Worm (Caenorhabditis elegans): Measurements from ENCODE around the gene ZK563.2.

The ZK563.2 gene

DNA sequence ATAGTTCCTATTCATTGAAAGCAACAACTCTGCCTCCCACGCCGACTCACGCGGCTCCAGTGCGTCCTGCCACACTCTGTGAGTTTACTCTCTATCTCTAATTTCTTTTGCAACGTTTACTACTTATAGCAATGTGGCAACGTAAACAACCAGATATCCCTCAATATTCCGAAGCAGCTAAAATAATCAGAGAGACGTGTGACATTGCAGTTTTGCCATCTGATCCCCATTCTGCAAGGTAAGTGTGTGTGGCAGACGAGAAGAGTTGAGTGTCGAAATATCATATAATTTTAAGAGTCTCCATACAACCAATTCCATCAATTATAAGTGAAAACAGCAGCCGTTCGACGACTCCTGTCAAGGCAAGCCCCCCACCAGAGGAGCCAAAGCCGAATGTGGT, 28.9 kb upstream of the ZK563.2 start:
- peak; percentile 13 for TF ChIP-seq lin-11 (tag; optimal IDR thresholded peaks at IDR 0.05)
- TF ChIP-seq lin-13 (GFP tag; optimal IDR thresholded peaks at IDR 0.05), result no peak
- TF ChIP-seq nhr-25 (tag; optimal IDR thresholded peaks at IDR 0.05), result no peak
- no peak for TF ChIP-seq skn-1 (tag; optimal IDR thresholded peaks at IDR 0.05)
- peak in 1 of 2 experiments; percentile 6 for TF ChIP-seq lsy-2 (tag; optimal IDR thresholded peaks at IDR 0.05)
- peak; percentile 29 for TF ChIP-seq nhr-129 (tag; optimal IDR thresholded peaks at IDR 0.05)
- peak; percentile 36 for TF ChIP-seq C34F6.9 (tag; optimal IDR thresholded peaks at IDR 0.05)
- no peak for TF ChIP-seq crh-2 (tag; optimal IDR thresholded peaks at IDR 0.05)

DNA sequence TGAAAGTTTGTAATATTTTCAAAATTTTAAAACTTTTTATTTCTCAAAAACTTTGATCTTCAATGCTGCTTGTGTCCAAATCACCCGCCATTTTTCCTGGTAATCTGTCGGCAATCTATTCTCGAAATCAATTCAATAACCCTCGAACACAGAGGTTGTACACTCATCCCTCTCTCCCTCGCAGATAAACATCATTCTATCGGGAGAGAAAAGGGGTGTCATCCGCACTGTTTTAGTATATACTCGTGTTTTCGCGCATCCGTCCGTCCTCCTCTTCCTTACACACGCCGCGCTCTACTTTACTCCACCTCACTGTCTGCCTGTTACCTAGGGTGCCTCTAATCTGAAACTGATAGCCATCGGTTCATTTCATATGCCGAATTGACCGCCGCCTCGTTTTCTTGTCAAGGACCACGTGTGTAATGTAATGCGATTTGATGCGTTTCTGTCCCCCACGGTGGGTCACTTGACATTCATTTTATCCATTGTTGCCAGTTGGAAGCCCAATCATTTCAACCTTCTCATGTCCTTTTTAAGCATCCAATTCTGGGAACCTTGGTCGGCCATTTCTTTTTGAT, 25.1 kb upstream of the ZK563.2 start:
- TF ChIP-seq C34F6.9 (tag; optimal IDR thresholded peaks at IDR 0.05), result no peak
- peak; percentile 1 for TF ChIP-seq sma-9 (GFP tag; optimal IDR thresholded peaks at IDR 0.05)
- TF ChIP-seq sma-9 (tag; optimal IDR thresholded peaks at IDR 0.05), result no peak
- no peak for TF ChIP-seq Y55F3AM.14 (GFP tag; optimal IDR thresholded peaks at IDR 0.05)
- TF ChIP-seq dmd-4 (tag; optimal IDR thresholded peaks at IDR 0.05), result no peak
- peak; percentile 24 for TF ChIP-seq nhr-129 (tag; optimal IDR thresholded peaks at IDR 0.05)
- no peak for TF ChIP-seq lin-11 (tag; optimal IDR thresholded peaks at IDR 0.05)
- no peak for TF ChIP-seq elt-1 (tag; optimal IDR thresholded peaks at IDR 0.05)
- no peak for TF ChIP-seq ztf-11 (tag; optimal IDR thresholded peaks at IDR 0.05)
- TF ChIP-seq alr-1 (tag; optimal IDR thresholded peaks at IDR 0.05), result no peak
- no peak for TF ChIP-seq nhr-6 (tag; optimal IDR thresholded peaks at IDR 0.05)
- no peak for TF ChIP-seq fos-1 (tag; optimal IDR thresholded peaks at IDR 0.05)
- peak; percentile 74 for TF ChIP-seq nhr-25 (tag; optimal IDR thresholded peaks at IDR 0.05)
- no peak for TF ChIP-seq sma-3 (GFP tag; optimal IDR thresholded peaks at IDR 0.05)
- no peak for TF ChIP-seq ztf-1 (GFP tag; conservative IDR thresholded peaks at IDR 0.05)
- TF ChIP-seq ceh-16 (tag; optimal IDR thresholded peaks at IDR 0.05), result peak; percentile 23
- TF ChIP-seq snpc-4 (tag; optimal IDR thresholded peaks at IDR 0.05), result no peak
- TF ChIP-seq nhr-21 (tag; optimal IDR thresholded peaks at IDR 0.05), result no peak

ce11 chrX:3347904-3348441, 20.8 kb upstream of the ZK563.2 start, which contains the start of gene ZK816.3:
Gene ZK816.3, plus strand, starts transcription at chrX:3348391.
- TF ChIP-seq snpc-4 (tag; optimal IDR thresholded peaks at IDR 0.05), result no peak
- peak; percentile 38 for TF ChIP-seq sma-3 (GFP tag; optimal IDR thresholded peaks at IDR 0.05)
- peak; percentile 14 for TF ChIP-seq nhr-21 (tag; optimal IDR thresholded peaks at IDR 0.05)
- peak; percentile 56 for TF ChIP-seq nhr-129 (tag; optimal IDR thresholded peaks at IDR 0.05)
- peak; percentile 13 for TF ChIP-seq lin-13 (GFP tag; optimal IDR thresholded peaks at IDR 0.05)
- TF ChIP-seq sem-4 (tag; optimal IDR thresholded peaks at IDR 0.05), result no peak
- peak; percentile 41 for TF ChIP-seq fos-1 (tag; optimal IDR thresholded peaks at IDR 0.05)
- TF ChIP-seq ZK546.5 (tag; optimal IDR thresholded peaks at IDR 0.05), result no peak
- peak; percentile 31 for TF ChIP-seq unc-55 (GFP tag; optimal IDR thresholded peaks at IDR 0.05)
- peak; percentile 12 for TF ChIP-seq crh-2 (tag; optimal IDR thresholded peaks at IDR 0.05)
- peak; percentile 0 for TF ChIP-seq lin-11 (tag; optimal IDR thresholded peaks at IDR 0.05)
- TF ChIP-seq sma-9 (GFP tag; optimal IDR thresholded peaks at IDR 0.05), result peak; percentile 33
- TF ChIP-seq sma-9 (tag; optimal IDR thresholded peaks at IDR 0.05), result no peak

DNA sequence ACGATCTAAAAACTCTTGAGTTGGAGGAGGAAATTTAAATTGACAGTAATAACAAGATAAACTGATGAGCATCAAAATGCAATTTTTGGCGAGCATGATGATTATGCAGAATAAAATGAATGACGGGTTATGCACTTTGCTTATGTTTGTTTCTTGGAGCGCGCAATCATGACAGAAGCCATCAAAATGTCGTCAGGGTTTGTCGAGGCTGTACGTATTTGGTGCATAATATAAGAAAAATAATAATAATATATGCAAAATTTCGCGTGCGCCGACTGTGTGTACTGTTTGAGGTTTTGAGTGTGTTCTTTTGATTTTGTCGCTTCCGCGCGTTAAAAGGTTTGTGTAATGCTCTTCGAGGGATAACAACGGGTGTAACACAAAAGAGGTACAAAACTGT, 18.5 kb upstream of the ZK563.2 start, which contains the start of gene nspg-4:
nspg-4 (minus strand) TSS at position 101 of the 400 bp plus-strand sequence.
- TF ChIP-seq ztf-1 (GFP tag; conservative IDR thresholded peaks at IDR 0.05) (no peak), blmp-1 (tag; optimal IDR thresholded peaks at IDR 0.05; ENCODE audit: insufficient read depth) (no peak), unc-55 (GFP tag; optimal IDR thresholded peaks at IDR 0.05) (no peak), nhr-6 (tag; optimal IDR thresholded peaks at IDR 0.05) (no peak), nhr-129 (tag; optimal IDR thresholded peaks at IDR 0.05) (no peak), lin-13 (GFP tag; optimal IDR thresholded peaks at IDR 0.05) (no peak), elt-3 (tag; optimal IDR thresholded peaks at IDR 0.05) (no peak), nhr-10 (tag; optimal IDR thresholded peaks at IDR 0.05) (no peak)

DNA sequence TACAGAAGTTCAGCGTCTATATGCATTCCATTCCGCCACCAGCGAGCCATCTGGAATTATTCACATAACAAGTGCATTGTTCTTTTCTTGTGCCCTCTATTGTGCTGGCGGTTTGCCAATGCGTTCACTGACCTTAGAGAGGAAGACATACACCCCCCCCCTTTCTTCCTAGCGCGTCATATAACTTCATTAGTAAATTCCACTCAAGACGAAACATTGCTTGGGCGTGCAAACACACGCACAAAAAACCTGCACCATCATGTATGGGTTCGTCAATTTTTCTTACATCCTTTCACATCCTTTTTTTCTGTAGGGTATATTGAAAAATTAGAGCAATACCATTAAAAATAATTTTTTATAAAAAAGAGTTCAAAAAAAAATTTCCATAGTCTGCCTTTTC, 17.2 kb upstream of the ZK563.2 start, which contains the start of gene ZK816.1:
ZK816.1 (plus strand) TSS at position 187 of the 400 bp plus-strand sequence.
- TF ChIP-seq mab-5 (tag; optimal IDR thresholded peaks at IDR 0.05), result no peak
- no peak for TF ChIP-seq lin-39 (tag; optimal IDR thresholded peaks at IDR 0.05)
- TF ChIP-seq R02D3.7 (tag; optimal IDR thresholded peaks at IDR 0.05), result no peak
- TF ChIP-seq aly-2 (tag; optimal IDR thresholded peaks at IDR 0.05), result no peak
- no peak for TF ChIP-seq nhr-25 (tag; optimal IDR thresholded peaks at IDR 0.05)

Data from whole organism, L2 larva.